Fruit fly (Drosophila melanogaster): ENCODE data around the gene CG7668.

Gene CG7668

DNA sequence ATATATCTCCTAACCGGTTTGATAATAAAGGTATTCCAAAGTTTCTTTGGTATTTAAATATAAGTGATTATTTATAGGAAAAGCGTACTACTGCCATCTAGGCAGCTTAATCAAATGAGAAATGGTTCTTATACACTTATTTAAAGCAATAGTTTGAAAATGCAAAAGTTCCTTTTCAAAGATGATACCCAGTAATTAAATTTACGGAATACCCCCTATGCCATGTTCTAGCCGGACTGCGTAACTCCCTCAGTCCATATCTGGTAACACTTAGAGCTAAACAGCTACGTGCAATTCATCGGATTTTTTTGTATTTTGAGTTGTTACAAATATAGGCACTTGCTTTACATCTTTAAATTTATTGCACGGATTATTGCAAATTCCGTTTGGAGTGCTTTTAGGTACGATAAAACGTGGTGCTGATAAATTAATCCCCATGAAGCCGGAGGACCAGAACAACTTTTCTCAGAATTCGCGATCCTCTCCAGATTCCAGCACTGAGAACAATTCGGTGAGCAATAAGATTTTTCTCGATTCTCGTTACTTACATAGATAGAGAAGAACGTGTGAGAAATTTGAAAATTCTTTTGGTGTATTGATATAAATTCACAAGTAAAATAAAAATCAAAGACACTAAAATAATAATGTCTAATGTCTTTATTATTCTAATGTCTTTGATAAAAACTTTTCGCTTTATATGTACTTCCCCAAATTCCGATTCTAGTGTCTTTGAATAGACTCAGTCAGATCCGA is at the start of gene CG7668 (continued):
- TF ChIP-seq Mad (GFP tag; optimal IDR thresholded peaks at IDR 0.05) (peak; percentile 78), CG3847 (GFP tag; IDR thresholded peaks at IDR 0.05) (peak; percentile 86), zfh2 (GFP tag; optimal IDR thresholded peaks at IDR 0.05) (peak; percentile 77), CG7987 (GFP tag; optimal IDR thresholded peaks at IDR 0.05) (peak; percentile 86), vfl (GFP tag; optimal IDR thresholded peaks at IDR 0.05) (peak; percentile 73), CG1529 (GFP tag; optimal IDR thresholded peaks at IDR 0.05) (peak; percentile 85), CG7786 (GFP tag; optimal IDR thresholded peaks at IDR 0.05) (peak; percentile 80), luna (GFP tag; optimal IDR thresholded peaks at IDR 0.05) (peak; percentile 61), CG14050 (GFP tag; IDR thresholded peaks at IDR 0.05) (peak; percentile 89), CG6254 (GFP tag; optimal IDR thresholded peaks at IDR 0.05) (peak; percentile 79), ind (GFP tag; optimal IDR thresholded peaks at IDR 0.05) (peak; percentile 89), da (GFP tag; optimal IDR thresholded peaks at IDR 0.05) (peak; percentile 53), CG13287 (GFP tag; IDR thresholded peaks at IDR 0.05; ENCODE audit: partially characterized antibody) (peak; percentile 32; the same call in 1 of the 2 replicates), CG34224 (GFP tag; IDR thresholded peaks at IDR 0.05; ENCODE audit: partially characterized antibody) (peak; percentile 13; the same call in 1 of the 3 replicates), CG1647 (GFP tag; optimal IDR thresholded peaks at IDR 0.05) (peak; percentile 23), CG14667 (GFP tag; IDR thresholded peaks at IDR 0.05) (no peak), D (optimal IDR thresholded peaks at IDR 0.05) (no peak), D (GFP tag; optimal IDR thresholded peaks at IDR 0.05) (peak; percentile 86), CG15514 (GFP tag; optimal IDR thresholded peaks at IDR 0.05) (peak; percentile 86), CG6854 (GFP tag; optimal IDR thresholded peaks at IDR 0.05) (peak; percentile 83), grau (tag; optimal IDR thresholded peaks at IDR 0.05) (peak; percentile 91), zf30C (GFP tag; optimal IDR thresholded peaks at IDR 0.05) (peak; percentile 88), CG18619 (GFP tag; optimal IDR thresholded peaks at IDR 0.05) (peak; percentile 81), CG34422 (GFP tag; IDR thresholded peaks at IDR 0.05) (no peak; the same call in 2 of the 3 replicates), CG12391 (tag; optimal IDR thresholded peaks at IDR 0.05) (peak; percentile 96), Fer1 (GFP tag; optimal IDR thresholded peaks at IDR 0.05) (peak; percentile 90), CG5953 (GFP tag; IDR thresholded peaks at IDR 0.05) (peak; percentile 82), CG4707 (GFP tag; optimal IDR thresholded peaks at IDR 0.05) (peak; percentile 77), CG33213 (GFP tag; optimal IDR thresholded peaks at IDR 0.05) (peak; percentile 82), tin (GFP tag; optimal IDR thresholded peaks at IDR 0.05) (peak; percentile 87), CG33557 (GFP tag; optimal IDR thresholded peaks at IDR 0.05) (peak; percentile 92), CG18764 (GFP tag; optimal IDR thresholded peaks at IDR 0.05) (peak; percentile 86), dmrt99B (tag; optimal IDR thresholded peaks at IDR 0.05) (peak; percentile 89), Abd-B (GFP tag; optimal IDR thresholded peaks at IDR 0.05) (no peak), C15 (GFP tag; IDR thresholded peaks at IDR 0.05) (peak; percentile 79; the same call in 1 of the 3 replicates), Kr (GFP tag; optimal IDR thresholded peaks at IDR 0.05) (no peak), Dad (GFP tag; optimal IDR thresholded peaks at IDR 0.05) (peak; percentile 74), CG31388 (GFP tag; optimal IDR thresholded peaks at IDR 0.05) (peak; percentile 53), CG4424 (GFP tag; optimal IDR thresholded peaks at IDR 0.05) (peak; percentile 90), Atf3 (GFP tag; optimal IDR thresholded peaks at IDR 0.05) (peak; percentile 79), Dll (GFP tag; IDR thresholded peaks at IDR 0.05; ENCODE audit: partially characterized antibody) (peak; percentile 33; the same call in 1 of the 4 replicates), YL-1 (GFP tag; optimal IDR thresholded peaks at IDR 0.05) (peak; percentile 86), ranshi (GFP tag; IDR thresholded peaks at IDR 0.05) (peak; percentile 91; the same call in 1 of the 2 replicates), zen2 (GFP tag; IDR thresholded peaks at IDR 0.05; ENCODE audit: partially characterized antibody) (no peak), CoRest (tag; optimal IDR thresholded peaks at IDR 0.05) (peak; percentile 92), cad (GFP tag; optimal IDR thresholded peaks at IDR 0.05) (no peak), vvl (GFP tag; IDR thresholded peaks at IDR 0.05) (peak; percentile 98), pho (GFP tag; optimal IDR thresholded peaks at IDR 0.05) (peak; percentile 89), CG16813 (GFP tag; IDR thresholded peaks at IDR 0.05; ENCODE audit: partially characterized antibody) (0 out of 3 replicates have a peak, but pooled peaks have one; percentile 6)
